Worm (Caenorhabditis elegans) whole organism, L2 larva: ENCODE results near the gene tbx-2.

Experiments
- R02D3.7 ChIP-seq: fragments of 150-350 bp; optimal IDR thresholded peaks from 2 replicates; lab custom pipeline; 2014; ENCODE audit warnings: missing biosample characterization, missing genetic modification characterization
- ZK546.5 ChIP-seq: sonication (generic microtip); optimal IDR thresholded peaks from 2 replicates; lab custom pipeline; 2017; ENCODE audit warnings: missing biosample characterization, missing genetic modification characterization
- alr-1 ChIP-seq: fragments of 150-350 bp; optimal IDR thresholded peaks from 2 replicates; lab custom pipeline; 2014; ENCODE audit warnings: missing biosample characterization, missing genetic modification characterization
- aly-2 ChIP-seq: fragments of 150-350 bp; optimal IDR thresholded peaks from 2 replicates; lab custom pipeline; 2014; ENCODE audit warnings: missing biosample characterization, missing genetic modification characterization
- ama-1 ChIP-seq: fragments of 150-350 bp; optimal IDR thresholded peaks from 2 replicates; lab custom pipeline; 2018; ENCODE audit warnings: inconsistent platforms
- dmd-4 ChIP-seq: sonication (generic microtip); optimal IDR thresholded peaks from 2 replicates; lab custom pipeline; 2017; ENCODE audit warnings: missing biosample characterization, missing genetic modification characterization
- elt-3 ChIP-seq: sonication (generic microtip); optimal IDR thresholded peaks from 2 replicates; lab custom pipeline; 2017; ENCODE audit warnings: missing biosample characterization, missing genetic modification characterization
- fos-1 ChIP-seq: fragments of 150-350 bp; optimal IDR thresholded peaks from 2 replicates; lab custom pipeline; 2014; ENCODE audit warnings: missing biosample characterization, missing genetic modification characterization
- lin-39 ChIP-seq: fragments of 150-350 bp; optimal IDR thresholded peaks from 2 replicates; lab custom pipeline; 2014; ENCODE audit warnings: missing biosample characterization, missing genetic modification reagents, missing genetic modification characterization
- nhr-237 ChIP-seq: fragments of 150-350 bp; optimal IDR thresholded peaks from 2 replicates; lab custom pipeline; 2014; ENCODE audit warnings: missing biosample characterization, missing genetic modification characterization
- snpc-4 ChIP-seq: fragments of 150-350 bp; optimal IDR thresholded peaks from 2 replicates; lab custom pipeline; 2014; ENCODE audit warnings: missing biosample characterization, missing genetic modification characterization
- ztf-11 ChIP-seq: sonication (generic microtip); optimal IDR thresholded peaks from 2 replicates; lab custom pipeline; 2017; ENCODE audit warnings: missing biosample characterization, missing genetic modification characterization

DNA sequence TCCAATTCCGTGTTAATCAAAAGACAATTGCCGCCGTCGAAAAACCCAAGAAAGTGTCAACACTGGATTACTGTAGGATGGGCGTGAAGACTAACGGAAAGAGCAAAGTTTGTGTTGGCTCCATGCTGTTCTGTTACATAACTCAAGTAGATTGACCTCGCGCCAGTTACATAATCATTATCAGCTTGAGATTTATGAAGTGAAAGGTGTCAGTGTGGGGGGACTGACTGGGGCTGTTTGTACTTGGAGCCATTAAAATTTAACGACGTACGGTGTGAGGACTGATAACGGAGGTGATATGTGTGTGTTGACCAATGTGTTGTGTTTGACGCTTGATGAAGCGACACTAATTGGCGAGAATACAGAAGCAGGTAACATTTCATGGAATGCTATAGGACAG is 10.7 kb upstream of the tbx-2 start:
- TF ChIP-seq R02D3.7 (tag; lab: Kevin White, UChicago), result no peak
- TF ChIP-seq elt-3 (tag; lab: Kevin White, UChicago), result no peak
- no peak for TF ChIP-seq nhr-237 (tag; lab: Kevin White, UChicago)
- TF ChIP-seq snpc-4 (tag; lab: Kevin White, UChicago), result no peak
- TF ChIP-seq dmd-4 (tag; lab: Kevin White, UChicago), result no peak
- TF ChIP-seq aly-2 (tag; lab: Kevin White, UChicago), result no peak
- no peak for TF ChIP-seq ZK546.5 (tag; lab: Kevin White, UChicago)
- no peak for TF ChIP-seq ama-1 (lab: Kevin White, UChicago)
- TF ChIP-seq lin-39 (tag; lab: Kevin White, UChicago), result no peak
- peak; percentile 52 for TF ChIP-seq fos-1 (tag; lab: Kevin White, UChicago)
- TF ChIP-seq alr-1 (tag; lab: Kevin White, UChicago), result no peak
- TF ChIP-seq ztf-11 (tag; lab: Kevin White, UChicago), result no peak
